Worm (Caenorhabditis elegans): ENCODE measurements around the gene C25A8.2.

DNA sequence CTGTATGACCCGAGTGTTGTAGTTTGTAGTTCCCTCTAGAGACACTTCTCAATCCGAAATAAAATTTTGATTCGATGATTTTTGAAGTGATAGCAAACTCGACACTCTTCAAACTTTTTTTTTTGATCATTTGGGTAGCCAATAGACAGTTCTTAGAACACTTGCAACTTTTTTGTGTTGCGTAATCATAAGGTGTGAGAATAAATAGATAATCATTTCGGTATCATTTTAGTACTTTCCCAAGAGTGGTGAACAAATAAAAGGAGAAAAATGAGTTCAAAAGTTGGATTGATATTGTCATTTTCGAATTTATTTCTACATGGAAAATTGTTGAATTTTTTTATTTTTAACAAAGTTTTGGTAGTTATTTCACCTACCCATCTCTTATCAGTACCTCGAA lies 15.2 kb downstream of the C25A8.2 start:
- TF ChIP-seq elt-2 (tag; optimal IDR thresholded peaks at IDR 0.05) (no peak), tbx-2 (tag; optimal IDR thresholded peaks at IDR 0.05) (no peak), C08G9.2 (tag; optimal IDR thresholded peaks at IDR 0.05) (no peak), ama-1 (optimal IDR thresholded peaks at IDR 0.05) (no peak), pax-1 (tag; optimal IDR thresholded peaks at IDR 0.05) (no peak), dmd-4 (tag; optimal IDR thresholded peaks at IDR 0.05; ENCODE audit: borderline replicate concordance) (no peak), rnt-1 (tag; optimal IDR thresholded peaks at IDR 0.05) (no peak), sdc-2 (tag; optimal IDR thresholded peaks at IDR 0.05) (no peak), pag-3 (tag; optimal IDR thresholded peaks at IDR 0.05; ENCODE audit: borderline replicate concordance) (no peak), pha-4 (tag; optimal IDR thresholded peaks at IDR 0.05) (no peak), ceh-9 (tag; optimal IDR thresholded peaks at IDR 0.05) (no peak)

All from whole organism, late embryonic.